Fruit fly (Drosophila melanogaster) whole organism, prepupa: ENCODE results near the gene CG7275.

Experiments
- Blimp-1 ChIP-seq: fragments of 200-800 bp; sonication (Bioruptor generic); optimal IDR thresholded peaks from 3 replicates; lab custom pipeline; 2017; ENCODE audit warnings: missing biosample characterization, missing genetic modification characterization, mild to moderate bottlenecking, moderate library complexity, missing genetic modification reagents
- CG10669 ChIP-seq: fragments of 200-800 bp; sonication (Bioruptor generic); optimal IDR thresholded peaks from 3 replicates; lab custom pipeline; 2018; ENCODE audit warnings: missing biosample characterization, mild to moderate bottlenecking, missing genetic modification characterization, moderate library complexity
- CG11294 ChIP-seq: fragments of 200-800 bp; sonication (Bioruptor generic); IDR thresholded peaks from 2 replicates; pipeline ENCODE4 v1.3.6; 2022; ENCODE audit warnings: missing biosample characterization, missing genetic modification characterization
- CG11762 ChIP-seq: fragments of 200-800 bp; sonication (Bioruptor generic); optimal IDR thresholded peaks from 3 replicates; lab custom pipeline; 2016; ENCODE audit warnings: missing biosample characterization, missing genetic modification characterization; ENCODE audit not compliant: insufficient read depth
- CG15336 ChIP-seq: fragments of 200-800 bp; sonication (Bioruptor generic); IDR thresholded peaks from 2 replicates; pipeline ENCODE4 v1.3.6; 2022; ENCODE audit warnings: missing biosample characterization, missing genetic modification characterization
- CG1621 ChIP-seq: fragments of 200-800 bp; sonication (Bioruptor generic); optimal IDR thresholded peaks from 3 replicates; lab custom pipeline; 2018; ENCODE audit warnings: missing biosample characterization, mild to moderate bottlenecking, missing genetic modification characterization
- CG16779 ChIP-seq: fragments of 200-800 bp; sonication (Bioruptor generic); optimal IDR thresholded peaks from 3 replicates; lab custom pipeline; 2017; ENCODE audit warnings: missing biosample characterization, mild to moderate bottlenecking, missing genetic modification characterization
- CG3032 ChIP-seq: fragments of 200-800 bp; optimal IDR thresholded peaks from 2 replicates; lab custom pipeline; 2019; ENCODE audit warnings: missing biosample characterization, mild to moderate bottlenecking, missing genetic modification characterization, moderate library complexity
- CG31627 ChIP-seq: fragments of 200-800 bp; sonication (Bioruptor generic); optimal IDR thresholded peaks from 3 replicates; lab custom pipeline; 2016; ENCODE audit warnings: missing biosample characterization, missing genetic modification characterization
- CG6276 ChIP-seq: fragments of 200-800 bp; sonication (Bioruptor generic); optimal IDR thresholded peaks from 2 replicates; lab custom pipeline; 2017; ENCODE audit warnings: missing biosample characterization, mild to moderate bottlenecking, missing genetic modification characterization
- CG6792 ChIP-seq: fragments of 200-800 bp; sonication (Bioruptor generic); optimal IDR thresholded peaks from 3 replicates; lab custom pipeline; 2016; ENCODE audit warnings: missing biosample characterization, missing genetic modification characterization
- CG6808 ChIP-seq: fragments of 200-800 bp; sonication (Bioruptor generic); optimal IDR thresholded peaks from 3 replicates; lab custom pipeline; 2017; ENCODE audit warnings: missing biosample characterization, missing genetic modification characterization, mild to moderate bottlenecking, moderate library complexity, missing genetic modification reagents
- CG6854 ChIP-seq: fragments of 200-800 bp; sonication (Bioruptor generic); optimal IDR thresholded peaks from 2 replicates; lab custom pipeline; 2017; ENCODE audit warnings: missing biosample characterization, mild to moderate bottlenecking, missing genetic modification characterization
- CG7368 ChIP-seq: fragments of 200-800 bp; sonication (Bioruptor generic); optimal IDR thresholded peaks from 3 replicates; lab custom pipeline; 2016; ENCODE audit warnings: missing biosample characterization, missing genetic modification characterization
- CG8119 ChIP-seq: fragments of 200-800 bp; sonication (Bioruptor generic); IDR thresholded peaks from 3 replicates; pipeline ENCODE4 v1.3.6; 2022; ENCODE audit warnings: missing biosample characterization, missing genetic modification characterization
- CG8632 ChIP-seq: fragments of 200-800 bp; sonication (Bioruptor generic); optimal IDR thresholded peaks from 3 replicates; lab custom pipeline; 2016; ENCODE audit warnings: missing biosample characterization, missing genetic modification characterization
- CG9139 ChIP-seq: fragments of 200-800 bp; sonication (Bioruptor generic); optimal IDR thresholded peaks from 3 replicates; lab custom pipeline; 2017; ENCODE audit warnings: missing biosample characterization, mild to moderate bottlenecking, missing genetic modification characterization
- Eip78C ChIP-seq: fragments of 200-800 bp; sonication (Bioruptor generic); peaks from one replicate; lab custom pipeline; 2016; ENCODE audit warnings: missing biosample characterization, missing genetic modification characterization
- Gug ChIP-seq: fragments of 200-800 bp; sonication (Bioruptor generic); IDR thresholded peaks from 2 replicates; pipeline ENCODE4 v1.3.6; 2022; ENCODE audit warnings: missing biosample characterization, missing genetic modification characterization
- Hr39 ChIP-seq: fragments of 200-800 bp; sonication (Bioruptor generic); optimal IDR thresholded peaks from 2 replicates; lab custom pipeline; 2016; ENCODE audit warnings: missing biosample characterization, missing genetic modification characterization
- Hr4 ChIP-seq: fragments of 200-800 bp; sonication (Bioruptor generic); optimal IDR thresholded peaks from 3 replicates; lab custom pipeline; 2016; ENCODE audit warnings: missing biosample characterization, missing genetic modification characterization
- Met ChIP-seq: fragments of 200-800 bp; sonication (Bioruptor generic); optimal IDR thresholded peaks from 3 replicates; lab custom pipeline; 2016; ENCODE audit warnings: missing biosample characterization, missing genetic modification characterization
- Sox102F ChIP-seq: fragments of 200-800 bp; sonication (Bioruptor generic); optimal IDR thresholded peaks from 2 replicates; lab custom pipeline; 2016; ENCODE audit warnings: missing biosample characterization, mild to moderate bottlenecking, missing genetic modification characterization
- Sox14 ChIP-seq: fragments of 200-800 bp; sonication (Bioruptor generic); optimal IDR thresholded peaks from 3 replicates; lab custom pipeline; 2016; ENCODE audit warnings: missing biosample characterization, missing genetic modification characterization
- acj6 ChIP-seq: fragments of 200-800 bp; sonication (Bioruptor generic); optimal IDR thresholded peaks from 3 replicates; lab custom pipeline; 2016; ENCODE audit warnings: missing biosample characterization, missing genetic modification characterization
- cyc ChIP-seq: fragments of 200-800 bp; sonication (Bioruptor generic); optimal IDR thresholded peaks from 3 replicates; lab custom pipeline; 2016; ENCODE audit warnings: missing biosample characterization, missing genetic modification characterization
- eg ChIP-seq: fragments of 200-800 bp; sonication (Bioruptor generic); IDR thresholded peaks from 3 replicates; pipeline ENCODE4 v1.3.6; 2022; ENCODE audit warnings: missing biosample characterization, missing genetic modification characterization
- fd85E ChIP-seq: fragments of 200-800 bp; sonication (Bioruptor generic); optimal IDR thresholded peaks from 3 replicates; lab custom pipeline; 2016; ENCODE audit warnings: missing biosample characterization, missing genetic modification characterization
- lz ChIP-seq: fragments of 200-800 bp; sonication (Bioruptor generic); optimal IDR thresholded peaks from 3 replicates; lab custom pipeline; 2016; ENCODE audit warnings: missing biosample characterization, missing genetic modification characterization
- salr ChIP-seq, 2 experiments: fragments of 200-800 bp; sonication (Bioruptor generic); optimal IDR thresholded peaks; 3 replicates each; lab custom pipeline; 2016 to 2018; ENCODE audit warnings: missing biosample characterization in 2 of 2, missing genetic modification characterization in 2 of 2, mild to moderate bottlenecking in 1 of 2
- spab ChIP-seq: fragments of 200-800 bp; sonication (Bioruptor generic); optimal IDR thresholded peaks from 2 replicates; lab custom pipeline; 2017; ENCODE audit warnings: missing biosample characterization, mild to moderate bottlenecking, missing genetic modification characterization, missing genetic modification reagents
- ss ChIP-seq, 2 experiments: fragments of 200-800 bp; sonication (Bioruptor generic); optimal IDR thresholded peaks; 2 replicates in 1 of 2; 3 replicates in 1 of 2; lab custom pipeline; 2017 to 2018; ENCODE audit warnings: mild to moderate bottlenecking in 2 of 2, missing biosample characterization in 2 of 2, missing genetic modification characterization in 2 of 2, moderate library complexity in 1 of 2
- topi ChIP-seq: fragments of 200-800 bp; sonication (Bioruptor generic); optimal IDR thresholded peaks from 3 replicates; lab custom pipeline; 2016; ENCODE audit warnings: missing biosample characterization, missing genetic modification characterization
- vri ChIP-seq: fragments of 200-800 bp; sonication (Bioruptor generic); optimal IDR thresholded peaks from 3 replicates; lab custom pipeline; 2016; ENCODE audit warnings: missing biosample characterization, mild to moderate bottlenecking, missing genetic modification characterization

The CG7275 gene

dm6 chr3L:15540682-15541081 lies 41.9 kb downstream of the CG7275 start:
- TF ChIP-seq CG1621 (tag; lab: Kevin White, UChicago) (no peak), CG6854 (no peak), ss (GFP tag; optimal IDR thresholded peaks at IDR 0.05; lab: Kevin White, UChicago) (no peak), Gug (no peak), spab (GFP tag; lab: Kevin White, UChicago) (no peak), cyc (GFP tag; lab: Kevin White, UChicago) (no peak), acj6 (GFP tag; lab: Kevin White, UChicago) (no peak), CG8119 (peak; percentile 64; the same call in 2 of the 3 replicates), CG6276 (peak; percentile 42), CG10669 (GFP tag; lab: Kevin White, UChicago) (no peak), Eip78C (GFP tag; lab: Kevin White, UChicago) (peak; percentile 63), CG11762 (GFP tag; lab: Kevin White, UChicago) (no peak), Sox102F (GFP tag; lab: Kevin White, UChicago) (no peak), CG15336 (GFP tag; lab: Robert Waterston, UW) (no peak), eg (GFP tag; lab: Robert Waterston, UW) (peak; percentile 41; the same call in 1 of the 3 replicates), Sox14 (no peak), CG11294 (GFP tag; lab: Robert Waterston, UW) (no peak), salr (GFP tag; optimal IDR thresholded peaks at IDR 0.05; lab: Kevin White, UChicago) (no peak), CG3032 (tag; lab: Kevin White, UChicago) (no peak), Hr4 (GFP tag; lab: Kevin White, UChicago) (no peak)

- TF ChIP-seq fd85E (GFP tag; lab: Kevin White, UChicago) (no peak), CG31627 (GFP tag; lab: Kevin White, UChicago) (no peak), salr (GFP tag; optimal IDR thresholded peaks at IDR 0.05; lab: Kevin White, UChicago) (no peak), CG16779 (tag; lab: Kevin White, UChicago) (no peak), CG7368 (GFP tag; lab: Kevin White, UChicago) (no peak), CG6808 (no peak), CG8632 (GFP tag; lab: Kevin White, UChicago) (no peak), CG6792 (no peak), acj6 (GFP tag; lab: Kevin White, UChicago) (no peak)
- TF ChIP-seq, all 60 proteins: peak for 0
Measured at dm6 chr3L:15541281-15541680, 42.5 kb downstream of the CG7275 start.

DNA sequence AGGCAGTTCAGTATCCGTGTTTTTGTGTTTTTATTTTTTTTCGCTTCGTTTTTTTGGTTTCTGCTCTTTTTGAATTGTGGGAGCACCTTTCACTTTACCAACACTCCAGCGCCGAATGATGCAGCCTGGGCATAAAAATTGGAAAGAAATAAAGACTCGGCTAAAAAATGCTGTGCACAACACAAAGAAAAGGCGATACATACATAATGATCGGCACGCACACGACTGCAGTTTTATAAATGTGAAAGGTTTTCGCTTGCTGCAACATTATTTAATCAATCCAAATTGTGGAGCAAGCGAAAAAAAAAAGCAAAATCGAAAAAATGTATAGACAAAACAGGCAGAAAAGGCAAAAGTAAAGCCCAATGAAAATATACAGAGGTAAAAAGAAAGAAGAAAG lies 44.3 kb downstream of the CG7275 start:
- TF ChIP-seq CG9139 (GFP tag; lab: Kevin White, UChicago) (no peak), Blimp-1 (peak; percentile 55)

DNA sequence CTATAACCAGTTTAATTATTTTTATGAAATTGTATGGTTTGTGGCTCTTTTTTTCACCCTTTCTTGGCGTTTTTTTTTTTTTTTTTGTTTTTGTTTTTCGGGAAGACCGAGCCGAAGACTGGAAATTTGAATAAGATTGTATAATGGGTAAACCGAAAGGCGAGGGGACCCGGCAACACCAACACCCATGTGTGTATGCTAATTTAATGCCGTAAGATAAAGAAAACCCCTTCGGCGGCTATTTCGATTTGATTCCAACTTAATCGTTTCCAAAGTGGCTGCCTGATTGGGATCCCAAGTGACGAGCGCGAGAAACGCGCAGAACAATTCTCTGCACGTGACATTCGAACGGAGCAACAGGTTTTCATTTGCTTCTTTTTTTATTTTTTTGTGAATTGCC lies 44.7 kb downstream of the CG7275 start:
- TF ChIP-seq vri (GFP tag; lab: Kevin White, UChicago) = peak; percentile 24
- no peak for TF ChIP-seq CG16779 (tag; lab: Kevin White, UChicago)
- no peak for TF ChIP-seq topi
- no peak for TF ChIP-seq Met
- no peak for TF ChIP-seq salr (GFP tag; optimal IDR thresholded peaks at IDR 0.05; lab: Kevin White, UChicago)
- no peak for TF ChIP-seq lz (GFP tag; lab: Kevin White, UChicago)
- TF ChIP-seq Eip78C (GFP tag; lab: Kevin White, UChicago) = peak; percentile 53
- TF ChIP-seq Hr39 (GFP tag; lab: Kevin White, UChicago) = no peak
- no peak for TF ChIP-seq CG6854
- TF ChIP-seq CG8119 = 0 out of 3 replicates have a peak, but pooled peaks have one; percentile 40
- peak; percentile 27; the same call in 1 of the 2 replicates for TF ChIP-seq CG15336 (GFP tag; lab: Robert Waterston, UW)
- TF ChIP-seq, all 60 proteins: peak for 4
